Worm (Caenorhabditis elegans): ENCODE data around the gene F21C10.19.

Gene F21C10.19

DNA sequence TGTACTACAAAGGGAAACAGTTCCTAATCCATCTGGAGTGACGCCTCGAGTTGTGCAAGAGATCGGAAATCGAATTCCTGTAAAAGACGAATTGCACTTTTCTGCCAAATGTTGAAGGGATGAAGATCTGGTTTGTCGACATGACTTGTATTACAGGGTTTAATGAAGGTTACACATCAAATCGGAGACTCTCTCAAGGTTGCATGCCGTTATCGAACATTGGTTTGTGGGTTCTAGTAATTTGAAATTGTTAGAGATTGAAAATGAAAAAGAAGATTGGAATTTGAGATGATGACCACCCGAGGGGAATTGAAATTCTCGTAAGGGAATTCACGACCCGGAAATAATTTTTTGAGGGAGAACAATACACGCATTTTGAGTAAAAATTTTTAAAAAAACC lies 35.4 kb downstream of the F21C10.19 start:
- TF ChIP-seq mep-1 (tag; optimal IDR thresholded peaks at IDR 0.05) (no peak), snpc-1.2 (GFP tag; IDR thresholded peaks at IDR 0.05) (no peak), ztf-11 (tag; optimal IDR thresholded peaks at IDR 0.05) (no peak), mdt-29 (GFP tag; IDR thresholded peaks at IDR 0.05) (no peak), rbr-2 (tag; optimal IDR thresholded peaks at IDR 0.05) (no peak), F37D6.2 (tag; optimal IDR thresholded peaks at IDR 0.05) (no peak), dmd-8 (GFP tag; IDR thresholded peaks at IDR 0.05) (no peak), F49E8.2 (tag; optimal IDR thresholded peaks at IDR 0.05; ENCODE audit: borderline replicate concordance) (no peak), nhr-237 (tag; optimal IDR thresholded peaks at IDR 0.05) (no peak), spr-3 (GFP tag; optimal IDR thresholded peaks at IDR 0.05) (no peak), ceh-82 (tag; optimal IDR thresholded peaks at IDR 0.05) (no peak), nhr-111 (GFP tag; optimal IDR thresholded peaks at IDR 0.05) (no peak), F10B5.3 (tag; optimal IDR thresholded peaks at IDR 0.05) (no peak), hmg-1.1 (GFP tag; IDR thresholded peaks at IDR 0.05) (no peak), daf-16 (GFP tag; optimal IDR thresholded peaks at IDR 0.05) (no peak), daf-16 (tag; optimal IDR thresholded peaks at IDR 0.05) (no peak), madf-9 (GFP tag; conservative IDR thresholded peaks at IDR 0.05) (no peak), nhr-41 (GFP tag; IDR thresholded peaks at IDR 0.05) (no peak), nhr-25 (tag; optimal IDR thresholded peaks at IDR 0.05; ENCODE audit: borderline replicate concordance, insufficient read depth) (peak; percentile 13), Y105C5A.15 (GFP tag; IDR thresholded peaks at IDR 0.05) (no peak), lin-13 (GFP tag; optimal IDR thresholded peaks at IDR 0.05) (no peak), nhr-28 (tag; optimal IDR thresholded peaks at IDR 0.05) (peak; percentile 19), unc-62 (GFP tag; optimal IDR thresholded peaks at IDR 0.05 in 1 of 2) (peak in 1 of 2 experiments; percentile 89), unc-62 (tag; optimal IDR thresholded peaks at IDR 0.05) (no peak), aha-1 (tag) (peak; percentile 22), daf-19 (GFP tag; conservative IDR thresholded peaks at IDR 0.05) (no peak)

DNA sequence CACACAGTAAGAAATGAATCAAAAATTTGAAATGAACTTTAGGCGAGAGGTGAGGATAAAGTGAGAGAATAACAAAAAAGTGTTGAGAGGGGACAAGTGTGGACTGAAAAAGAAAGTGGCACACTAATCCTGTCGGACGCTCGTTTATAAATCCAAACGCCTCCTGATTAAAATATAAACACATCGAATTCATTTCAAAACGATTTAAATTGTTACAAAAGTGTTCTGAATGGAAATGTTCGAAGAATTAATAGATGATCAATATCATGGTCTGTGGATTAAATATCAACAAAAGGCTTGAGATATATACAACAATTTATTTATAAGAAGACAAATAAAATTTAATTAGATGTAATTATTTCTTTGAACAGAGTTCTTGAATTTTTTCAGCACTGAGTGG lies 37.2 kb downstream of the F21C10.19 start, which contains the start of gene B0222.11:
B0222.11 (minus strand) TSS at position 101 of the 400 bp plus-strand sequence.
- TF ChIP-seq lin-29 (GFP tag; IDR thresholded peaks at IDR 0.05), result no peak

DNA sequence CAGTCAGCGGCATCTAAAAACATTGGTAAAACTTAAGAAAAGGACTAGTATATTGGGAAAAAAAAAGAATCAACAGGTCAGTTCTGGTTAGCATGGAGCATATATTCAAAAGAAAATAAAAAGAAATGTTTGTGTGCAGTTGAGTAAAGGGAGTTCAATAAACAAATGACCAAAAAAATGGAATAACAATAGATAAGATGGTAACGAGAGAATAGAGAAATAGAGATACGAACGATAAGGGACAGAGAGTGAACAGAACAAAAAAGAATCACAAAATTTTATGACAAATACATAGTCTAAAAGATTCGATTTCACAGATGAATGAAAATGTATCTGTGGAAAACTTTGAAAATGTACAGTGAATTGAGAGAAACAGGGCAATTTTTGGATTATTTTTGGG lies 42.1 kb downstream of the F21C10.19 start, which contains the start of gene gad-3:
gad-3 (minus strand) TSS at position 17 of the 400 bp plus-strand sequence.
- TF ChIP-seq zfp-3 (GFP tag; conservative IDR thresholded peaks at IDR 0.05) (no peak), lin-29 (GFP tag; IDR thresholded peaks at IDR 0.05) (no peak), dmd-6 (GFP tag; IDR thresholded peaks at IDR 0.05) (peak; percentile 18; the same call in 1 of the 2 replicates), cey-2 (tag; optimal IDR thresholded peaks at IDR 0.05; ENCODE audit: borderline replicate concordance, insufficient read depth) (no peak), hlh-11 (tag; optimal IDR thresholded peaks at IDR 0.05) (peak; percentile 28), nhr-77 (tag; optimal IDR thresholded peaks at IDR 0.05) (peak; percentile 61), nhr-76 (tag; optimal IDR thresholded peaks at IDR 0.05) (no peak), daf-16 (GFP tag; optimal IDR thresholded peaks at IDR 0.05) (no peak), daf-16 (tag; optimal IDR thresholded peaks at IDR 0.05) (peak; percentile 92), lin-13 (GFP tag; optimal IDR thresholded peaks at IDR 0.05) (no peak), mep-1 (tag; optimal IDR thresholded peaks at IDR 0.05) (no peak), arid-1 (GFP tag; conservative IDR thresholded peaks at IDR 0.05) (no peak), ceh-20 (GFP tag; IDR thresholded peaks at IDR 0.05) (no peak), dve-1 (tag; optimal IDR thresholded peaks at IDR 0.05; ENCODE audit: insufficient read depth) (peak; percentile 59), pqm-1 (tag; optimal IDR thresholded peaks at IDR 0.05) (peak; percentile 29), nhr-28 (tag; optimal IDR thresholded peaks at IDR 0.05) (peak; percentile 68)

DNA sequence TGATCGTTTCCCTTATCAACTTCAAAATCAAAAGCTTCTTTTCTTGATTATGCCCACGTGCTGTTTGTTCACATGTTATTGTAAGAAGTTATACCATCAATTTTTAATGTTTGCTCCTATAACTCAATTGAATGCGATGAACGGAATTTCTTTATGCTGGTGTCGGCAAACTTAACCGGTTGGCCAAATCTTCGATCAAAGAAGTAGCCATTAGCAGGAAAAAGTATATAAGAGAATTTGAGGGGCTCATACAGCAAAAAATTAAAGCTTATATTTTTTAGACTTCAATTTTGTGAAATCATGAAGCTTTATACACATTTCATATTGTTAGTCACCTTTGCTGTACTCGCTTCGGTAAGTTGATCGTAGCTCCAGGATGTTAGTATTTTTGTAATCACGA lies 42.9 kb downstream of the F21C10.19 start, which contains the start of gene pqn-16:
pqn-16 (plus strand) TSS at position 301 of the 400 bp plus-strand sequence.
- TF ChIP-seq zip-11 (GFP tag; IDR thresholded peaks at IDR 0.05) (no peak), daf-16 (GFP tag; optimal IDR thresholded peaks at IDR 0.05) (no peak), daf-16 (tag; optimal IDR thresholded peaks at IDR 0.05) (peak; percentile 26)
